Fruit fly (Drosophila melanogaster) whole organism, embryonic: ENCODE results near the gene Gad1.

Experiments used
- ATbp ChIP-seq: fragments of 200-800 bp; sonication (Bioruptor generic); optimal IDR thresholded peaks from 2 replicates; lab custom pipeline; 2017; ENCODE audit warnings: missing biosample characterization, mild to moderate bottlenecking, missing genetic modification characterization, missing genetic modification reagents
- Adf1 ChIP-seq: fragments of 200-800 bp; sonication (Bioruptor generic); IDR thresholded peaks from 2 replicates; pipeline ENCODE4 v1.3.6; 2022; ENCODE audit warnings: missing biosample characterization, missing genetic modification characterization
- B-H2 ChIP-seq: fragments of 200-800 bp; sonication (Bioruptor generic); optimal IDR thresholded peaks from 2 replicates; lab custom pipeline; 2018; ENCODE audit warnings: missing biosample characterization, mild to moderate bottlenecking, missing genetic modification characterization
- CG10959 ChIP-seq: fragments of 200-800 bp; sonication (Bioruptor generic); IDR thresholded peaks from 2 replicates; pipeline ENCODE4 v1.3.6; 2022; ENCODE audit warnings: missing biosample characterization, missing genetic modification characterization
- CG10979 ChIP-seq: fragments of 200-800 bp; sonication (Bioruptor generic); optimal IDR thresholded peaks from 2 replicates; lab custom pipeline; 2018; ENCODE audit warnings: missing biosample characterization, mild to moderate bottlenecking, missing genetic modification characterization, moderate library complexity
- CG11398 ChIP-seq: fragments of 200-800 bp; sonication (Bioruptor generic); optimal IDR thresholded peaks from 2 replicates; lab custom pipeline; 2016; ENCODE audit warnings: missing biosample characterization, missing genetic modification characterization
- CG12299 ChIP-seq: fragments of 200-800 bp; sonication (Bioruptor generic); optimal IDR thresholded peaks from 2 replicates; lab custom pipeline; 2018; ENCODE audit warnings: missing biosample characterization, mild to moderate bottlenecking, missing genetic modification characterization
- CG14667 ChIP-seq: fragments of 200-800 bp; sonication (Bioruptor generic); IDR thresholded peaks from 2 replicates; pipeline ENCODE4 v1.3.6; 2022; ENCODE audit warnings: missing biosample characterization, missing genetic modification characterization
- CG18599 ChIP-seq: fragments of 200-800 bp; sonication (Bioruptor generic); optimal IDR thresholded peaks from 3 replicates; lab custom pipeline; 2017; ENCODE audit warnings: missing biosample characterization, missing genetic modification characterization, mild to moderate bottlenecking, moderate library complexity, missing genetic modification reagents
- CG2120 ChIP-seq: fragments of 200-800 bp; sonication (Bioruptor generic); optimal IDR thresholded peaks from 3 replicates; lab custom pipeline; 2016; ENCODE audit warnings: missing biosample characterization, missing genetic modification characterization
- CG31365 ChIP-seq: fragments of 200-800 bp; sonication (Bioruptor generic); optimal IDR thresholded peaks from 2 replicates; lab custom pipeline; 2018; ENCODE audit warnings: missing biosample characterization, mild to moderate bottlenecking, missing genetic modification characterization
- CG31441 ChIP-seq: fragments of 200-800 bp; sonication (Bioruptor generic); IDR thresholded peaks from 2 replicates; pipeline ENCODE4 v1.3.6; 2022; ENCODE audit warnings: missing biosample characterization, missing genetic modification characterization
- CG32532 ChIP-seq: fragments of 200-800 bp; sonication (Bioruptor generic); IDR thresholded peaks from 2 replicates; pipeline ENCODE4 v1.3.6; 2022; ENCODE audit warnings: missing biosample characterization, missing genetic modification characterization
- CG33213 ChIP-seq: fragments of 200-800 bp; sonication (Bioruptor generic); optimal IDR thresholded peaks from 3 replicates; lab custom pipeline; 2016; ENCODE audit warnings: missing biosample characterization, missing genetic modification characterization
- CG3995 ChIP-seq: fragments of 200-800 bp; sonication (Bioruptor generic); optimal IDR thresholded peaks from 3 replicates; lab custom pipeline; 2016; ENCODE audit warnings: missing biosample characterization, missing genetic modification characterization
- CG6272 ChIP-seq: fragments of 200-800 bp; sonication (Bioruptor generic); IDR thresholded peaks from 2 replicates; pipeline ENCODE4 v1.3.6; 2022; ENCODE audit warnings: missing biosample characterization, missing genetic modification characterization
- CG6654 ChIP-seq: fragments of 200-800 bp; sonication (Bioruptor generic); optimal IDR thresholded peaks from 2 replicates; lab custom pipeline; 2017; ENCODE audit warnings: missing biosample characterization, mild to moderate bottlenecking, missing genetic modification characterization
- CG6683 ChIP-seq: fragments of 200-800 bp; sonication (Bioruptor generic); optimal IDR thresholded peaks from 2 replicates; lab custom pipeline; 2017; ENCODE audit warnings: missing biosample characterization, mild to moderate bottlenecking, missing genetic modification characterization, missing genetic modification reagents
- CG6689 ChIP-seq: fragments of 200-800 bp; sonication (Bioruptor generic); IDR thresholded peaks from 2 replicates; pipeline ENCODE4 v1.3.6; 2022; ENCODE audit warnings: missing biosample characterization, missing genetic modification characterization
- CG6854 ChIP-seq: fragments of 200-800 bp; sonication (Bioruptor generic); optimal IDR thresholded peaks from 3 replicates; lab custom pipeline; 2017; ENCODE audit warnings: missing biosample characterization, mild to moderate bottlenecking, missing genetic modification characterization
- CG8281 ChIP-seq: fragments of 200-800 bp; sonication (Bioruptor generic); optimal IDR thresholded peaks from 2 replicates; lab custom pipeline; 2018; ENCODE audit warnings: missing biosample characterization, mild to moderate bottlenecking, missing genetic modification characterization, moderate library complexity
- CTCF ChIP-seq: fragments of 200-800 bp; sonication (Bioruptor generic); optimal IDR thresholded peaks from 2 replicates; lab custom pipeline; 2017; ENCODE audit warnings: missing biosample characterization, mild to moderate bottlenecking, missing genetic modification characterization, moderate library complexity
- D19A ChIP-seq: fragments of 200-800 bp; optimal IDR thresholded peaks from 3 replicates; lab custom pipeline; 2019; ENCODE audit warnings: missing biosample characterization, mild to moderate bottlenecking, missing genetic modification characterization, moderate library complexity
- Dll ChIP-seq: fragments of 200-800 bp; sonication (Bioruptor generic); IDR thresholded peaks from 4 replicates; pipeline ENCODE4 v1.3.6; 2022; ENCODE audit warnings: missing biosample characterization, missing genetic modification characterization; ENCODE audit not compliant: partially characterized antibody
- Doc2 ChIP-seq: fragments of 200-800 bp; sonication (Bioruptor generic); IDR thresholded peaks from 2 replicates; pipeline ENCODE4 v1.3.6; 2022; ENCODE audit warnings: missing biosample characterization, missing genetic modification characterization
- Fer1 ChIP-seq: fragments of 200-800 bp; sonication (Bioruptor generic); optimal IDR thresholded peaks from 2 replicates; lab custom pipeline; 2017; ENCODE audit warnings: missing biosample characterization, mild to moderate bottlenecking, missing genetic modification characterization
- Gug ChIP-seq: fragments of 200-800 bp; sonication (Bioruptor generic); IDR thresholded peaks from 4 replicates; pipeline ENCODE4 v1.3.6; 2022; ENCODE audit warnings: missing biosample characterization, missing genetic modification characterization
- Kr ChIP-seq: fragments of 200-800 bp; sonication (Bioruptor generic); optimal IDR thresholded peaks from 2 replicates; lab custom pipeline; 2017; ENCODE audit warnings: missing biosample characterization, mild to moderate bottlenecking, missing genetic modification characterization
- NfI ChIP-seq: fragments of 200-800 bp; sonication (Bioruptor generic); optimal IDR thresholded peaks from 3 replicates; lab custom pipeline; 2018; ENCODE audit warnings: missing biosample characterization, mild to moderate bottlenecking, missing genetic modification characterization, moderate library complexity
- Optix ChIP-seq: fragments of 200-800 bp; sonication (Bioruptor generic); IDR thresholded peaks from 3 replicates; pipeline ENCODE4 v1.3.6; 2022; ENCODE audit warnings: missing biosample characterization, missing genetic modification characterization
- Ptx1 ChIP-seq: fragments of 200-800 bp; sonication (Bioruptor generic); IDR thresholded peaks from 2 replicates; pipeline ENCODE4 v1.3.6; 2022; ENCODE audit warnings: missing biosample characterization, missing genetic modification characterization
- Vsx1 ChIP-seq: fragments of 200-800 bp; sonication (Bioruptor generic); optimal IDR thresholded peaks from 2 replicates; lab custom pipeline; 2017; ENCODE audit warnings: missing biosample characterization, mild to moderate bottlenecking, missing genetic modification characterization, missing genetic modification reagents
- ato ChIP-seq: fragments of 200-800 bp; sonication (Bioruptor generic); IDR thresholded peaks from 2 replicates; pipeline ENCODE4 v1.3.6; 2022; ENCODE audit warnings: missing biosample characterization, missing genetic modification characterization; ENCODE audit not compliant: partially characterized antibody
- bcd ChIP-seq: fragments of 200-800 bp; sonication (Bioruptor generic); optimal IDR thresholded peaks from 2 replicates; lab custom pipeline; 2017; ENCODE audit warnings: missing biosample characterization, mild to moderate bottlenecking, missing genetic modification characterization
- corto ChIP-seq: fragments of 200-800 bp; sonication (Bioruptor generic); optimal IDR thresholded peaks from 2 replicates; lab custom pipeline; 2016; ENCODE audit warnings: missing biosample characterization, mild to moderate bottlenecking, missing genetic modification characterization, moderate library complexity
- crc ChIP-seq: fragments of 200-800 bp; sonication (Bioruptor generic); optimal IDR thresholded peaks from 2 replicates; lab custom pipeline; 2016; ENCODE audit warnings: missing biosample characterization, missing genetic modification characterization
- dm ChIP-seq: fragments of 200-800 bp; sonication (Bioruptor generic); optimal IDR thresholded peaks from 3 replicates; lab custom pipeline; 2016; ENCODE audit warnings: missing biosample characterization, missing genetic modification characterization
- exex ChIP-seq: fragments of 200-800 bp; sonication (Bioruptor generic); optimal IDR thresholded peaks from 4 replicates; lab custom pipeline; 2018; ENCODE audit warnings: missing biosample characterization, mild to moderate bottlenecking, missing genetic modification characterization, moderate library complexity
- fd64A ChIP-seq: fragments of 200-800 bp; sonication (Bioruptor generic); optimal IDR thresholded peaks from 3 replicates; lab custom pipeline; 2018; ENCODE audit warnings: missing biosample characterization, mild to moderate bottlenecking, missing genetic modification characterization
- ftz-f1 ChIP-seq: fragments of 200-800 bp; sonication (Bioruptor generic); optimal IDR thresholded peaks from 2 replicates; lab custom pipeline; 2016; ENCODE audit warnings: missing biosample characterization, missing genetic modification characterization
- jigr1 ChIP-seq: fragments of 200-800 bp; sonication (Bioruptor generic); IDR thresholded peaks from 3 replicates; pipeline ENCODE4 v1.3.6; 2022; ENCODE audit warnings: missing biosample characterization, missing genetic modification characterization
- onecut ChIP-seq: fragments of 200-800 bp; sonication (Bioruptor generic); IDR thresholded peaks from 2 replicates; pipeline ENCODE4 v1.3.6; 2022; ENCODE audit warnings: missing biosample characterization, missing genetic modification characterization
- p53 ChIP-seq: fragments of 200-800 bp; sonication (Bioruptor generic); optimal IDR thresholded peaks from 2 replicates; lab custom pipeline; 2016; ENCODE audit warnings: missing biosample characterization, missing genetic modification characterization
- rib ChIP-seq: fragments of 200-800 bp; sonication (Bioruptor generic); IDR thresholded peaks from 2 replicates; pipeline ENCODE4 v1.3.6; 2022; ENCODE audit warnings: missing biosample characterization, missing genetic modification characterization
- run ChIP-seq: fragments of 200-800 bp; sonication (Bioruptor generic); optimal IDR thresholded peaks from 3 replicates; lab custom pipeline; 2018; ENCODE audit warnings: missing biosample characterization, mild to moderate bottlenecking, missing genetic modification characterization
- sens ChIP-seq: fragments of 200-800 bp; sonication (Bioruptor generic); peaks from one replicate; lab custom pipeline; 2016; ENCODE audit warnings: missing biosample characterization, missing genetic modification characterization
- sim ChIP-seq: fragments of 200-800 bp; sonication (Bioruptor generic); IDR thresholded peaks from 2 replicates; pipeline ENCODE4 v1.3.6; 2022; ENCODE audit warnings: missing biosample characterization, missing genetic modification characterization
- tin ChIP-seq: fragments of 200-800 bp; sonication (Bioruptor generic); optimal IDR thresholded peaks from 3 replicates; lab custom pipeline; 2016; ENCODE audit warnings: missing biosample characterization, missing genetic modification characterization
- twi ChIP-seq: fragments of 200-800 bp; optimal IDR thresholded peaks from 2 replicates; lab custom pipeline; 2019; ENCODE audit warnings: missing biosample characterization, mild to moderate bottlenecking, missing genetic modification characterization, moderate library complexity
- usp ChIP-seq: fragments of >200 bp; optimal IDR thresholded peaks from 2 replicates; lab custom pipeline; 2017; ENCODE audit warnings: missing biosample characterization, missing genetic modification characterization

The Gad1 gene

DNA sequence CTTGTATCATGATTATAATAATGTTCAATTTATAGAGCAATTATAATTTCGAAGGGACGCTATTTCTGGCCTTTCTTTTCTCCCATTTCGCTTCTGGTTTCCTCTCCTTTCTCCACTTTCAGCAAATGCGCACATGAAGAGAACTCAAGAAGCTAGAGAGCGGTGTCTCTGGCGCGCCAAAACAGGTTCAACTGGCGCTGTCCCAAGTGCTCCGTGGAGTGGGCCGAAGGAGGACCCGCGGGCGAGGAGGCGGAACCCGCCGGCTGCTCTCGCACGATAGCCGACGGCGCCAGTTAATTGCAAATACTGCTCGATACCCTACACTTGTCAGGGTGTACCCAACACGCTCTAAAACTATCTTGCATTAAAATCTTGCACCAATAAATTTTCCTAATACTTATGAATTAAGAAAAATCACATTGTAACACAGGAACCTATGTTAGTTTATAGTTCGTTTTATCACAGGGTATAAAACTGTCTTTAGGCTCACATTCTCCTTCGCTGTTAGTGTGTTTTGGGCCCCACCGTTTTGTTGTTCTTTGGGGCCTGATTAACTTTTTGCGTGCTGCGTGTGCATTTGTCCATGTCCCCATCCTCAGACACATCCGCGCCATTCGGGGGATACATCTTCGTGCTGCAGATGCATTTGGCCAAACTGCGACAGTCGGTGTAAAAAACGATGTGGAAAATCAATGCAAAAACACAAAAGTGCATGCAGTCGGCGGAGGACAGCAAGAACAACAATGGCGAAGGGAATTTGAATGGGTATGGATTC, 18.1 kb downstream of the Gad1 start (continued):
- peak; percentile 72 for TF ChIP-seq CG33213 (GFP tag; lab: Kevin White, UChicago)
- peak; percentile 6 for TF ChIP-seq CG6683 (GFP tag; lab: Kevin White, UChicago)
- TF ChIP-seq Fer1 = peak; percentile 83
- no peak for TF ChIP-seq Kr (GFP tag; lab: Kevin White, UChicago)
- peak; percentile 74 for TF ChIP-seq Adf1 (GFP tag; lab: Robert Waterston, UW)
- TF ChIP-seq B-H2 (GFP tag; lab: Kevin White, UChicago) = peak; percentile 26
- TF ChIP-seq Gug (GFP tag; lab: Robert Waterston, UW) = peak; percentile 92
- TF ChIP-seq CG18599 (GFP tag; lab: Kevin White, UChicago) = peak; percentile 90
- TF ChIP-seq p53 (GFP tag; lab: Kevin White, UChicago) = peak; percentile 58
- peak; percentile 81 for TF ChIP-seq CG11398 (GFP tag; lab: Kevin White, UChicago)
- TF ChIP-seq exex (tag; lab: Kevin White, UChicago) = peak; percentile 56
- peak; percentile 60; the same call in 1 of the 2 replicates for TF ChIP-seq Doc2 (GFP tag; lab: Robert Waterston, UW)
- peak; percentile 88; the same call in 2 of the 3 replicates for TF ChIP-seq jigr1
- TF ChIP-seq rib (GFP tag; lab: Robert Waterston, UW) = peak; percentile 81
- TF ChIP-seq D19A (tag; lab: Kevin White, UChicago) = no peak
- TF ChIP-seq CG2120 = peak; percentile 95
- TF ChIP-seq CG6854 (GFP tag; lab: Kevin White, UChicago) = peak; percentile 60
- peak; percentile 75 for TF ChIP-seq onecut (GFP tag; lab: Robert Waterston, UW)
- TF ChIP-seq Ptx1 (GFP tag; lab: Robert Waterston, UW) = peak; percentile 95
- peak; percentile 33 for TF ChIP-seq twi
- no peak for TF ChIP-seq ato
- TF ChIP-seq dm (GFP tag; lab: Kevin White, UChicago) = peak; percentile 85
- peak; percentile 69 for TF ChIP-seq CG6654 (GFP tag; lab: Kevin White, UChicago)
- peak; percentile 62 for TF ChIP-seq fd64A (GFP tag; lab: Kevin White, UChicago)
- TF ChIP-seq usp (GFP tag; lab: Kevin White, UChicago) = no peak
- peak; percentile 80 for TF ChIP-seq CG31441 (GFP tag; lab: Robert Waterston, UW)
- TF ChIP-seq ftz-f1 = no peak
- TF ChIP-seq NfI = peak; percentile 94
- TF ChIP-seq CG32532 (GFP tag; lab: Robert Waterston, UW) = peak; percentile 94
- TF ChIP-seq CG6689 (GFP tag; lab: Robert Waterston, UW) = peak; percentile 92
- TF ChIP-seq Dll (GFP tag; lab: Robert Waterston, UW) = no peak
- peak; percentile 60 for TF ChIP-seq CG12299 (tag; lab: Kevin White, UChicago)
- TF ChIP-seq CG10959 = peak; percentile 73
- TF ChIP-seq crc (GFP tag; lab: Kevin White, UChicago) = peak; percentile 59
- peak; percentile 76 for TF ChIP-seq ATbp
- peak; percentile 63 for TF ChIP-seq Vsx1
- TF ChIP-seq CG8281 (tag; lab: Kevin White, UChicago) = peak; percentile 62
- peak; percentile 70 for TF ChIP-seq CG10979 (tag; lab: Kevin White, UChicago)
- TF ChIP-seq CTCF (GFP tag; lab: Kevin White, UChicago) = no peak
- peak; percentile 59 for TF ChIP-seq CG3995
- peak; percentile 89 for TF ChIP-seq bcd (GFP tag; lab: Kevin White, UChicago)
- TF ChIP-seq Optix = peak; percentile 90
- TF ChIP-seq run (tag; lab: Kevin White, UChicago) = peak; percentile 65
- peak; percentile 78 for TF ChIP-seq CG6272 (GFP tag; lab: Robert Waterston, UW)
- TF ChIP-seq sim (GFP tag; lab: Robert Waterston, UW) = peak; percentile 72; the same call in 1 of the 2 replicates
- TF ChIP-seq CG14667 (GFP tag; lab: Robert Waterston, UW) = peak; percentile 89
- TF ChIP-seq sens (GFP tag; lab: Kevin White, UChicago) = peak; percentile 92
- peak; percentile 70 for TF ChIP-seq tin (GFP tag; lab: Kevin White, UChicago)
- peak; percentile 65 for TF ChIP-seq CG31365
- TF ChIP-seq corto (GFP tag; lab: Kevin White, UChicago) = peak; percentile 93
